Worm (Caenorhabditis elegans) whole organism, early embryonic: ENCODE data around the gene sru-44.

ENCODE experiments used
- B0310.2 ChIP-seq: sonication (generic microtip); optimal IDR thresholded peaks from 2 replicates; lab custom pipeline; 2016; ENCODE audit warnings: mild to moderate bottlenecking, missing genetic modification characterization, missing compliant biosample characterization
- F13C5.2 ChIP-seq: sonication (generic microtip); optimal IDR thresholded peaks from 2 replicates; lab custom pipeline; 2017; ENCODE audit warnings: mild to moderate bottlenecking, missing genetic modification characterization, inconsistent platforms, missing compliant biosample characterization
- aly-1 ChIP-seq: sonication (generic microtip); optimal IDR thresholded peaks from 2 replicates; lab custom pipeline; 2016; ENCODE audit warnings: missing genetic modification characterization, missing compliant biosample characterization
- ama-1 ChIP-seq: fragments of 150-350 bp; optimal IDR thresholded peaks from 2 replicates; lab custom pipeline; 2014
- ceh-13 ChIP-seq: fragments of 200-800 bp; sonication (Bioruptor generic); optimal IDR thresholded peaks from 2 replicates; lab custom pipeline; 2018; ENCODE audit warnings: mild to moderate bottlenecking, missing genetic modification characterization, missing compliant biosample characterization
- ceh-36 ChIP-seq: sonication (generic microtip); optimal IDR thresholded peaks from 2 replicates; lab custom pipeline; 2016; ENCODE audit warnings: missing genetic modification characterization, inconsistent platforms, missing compliant biosample characterization
- ets-7 ChIP-seq: sonication (generic microtip); optimal IDR thresholded peaks from 2 replicates; lab custom pipeline; 2016; ENCODE audit warnings: missing genotype, missing genetic modification characterization, missing compliant biosample characterization
- flt-1 ChIP-seq: fragments of 200-800 bp; sonication (Bioruptor generic); IDR thresholded peaks from 2 replicates; pipeline ENCODE4 v1.3.6; 2022; ENCODE audit warnings: missing genetic modification characterization, missing compliant biosample characterization
- hmbx-1 ChIP-seq: sonication (generic microtip); optimal IDR thresholded peaks from 2 replicates; lab custom pipeline; 2016; ENCODE audit warnings: mild to moderate bottlenecking, missing genetic modification characterization, missing compliant biosample characterization
- hmg-4 ChIP-seq: fragments of 200-800 bp; sonication (Bioruptor generic); optimal IDR thresholded peaks from 2 replicates; lab custom pipeline; 2018; ENCODE audit warnings: mild to moderate bottlenecking, missing genetic modification characterization, missing compliant biosample characterization
- hnd-1 ChIP-seq: sonication (generic microtip); optimal IDR thresholded peaks from 2 replicates; lab custom pipeline; 2016; ENCODE audit warnings: missing genetic modification characterization, missing compliant biosample characterization
- pes-1 ChIP-seq: fragments of 200-800 bp; sonication (Bioruptor generic); IDR thresholded peaks from 2 replicates; pipeline ENCODE4 v1.3.6; 2022; ENCODE audit warnings: missing genetic modification reagents, missing genetic modification characterization, missing compliant biosample characterization
- scrt-1 ChIP-seq: fragments of 200-800 bp; sonication (Bioruptor generic); IDR thresholded peaks from 2 replicates; pipeline ENCODE4 v1.3.6; 2022; ENCODE audit warnings: missing genetic modification characterization, missing compliant biosample characterization
- sea-1 ChIP-seq: fragments of 200-800 bp; sonication (Bioruptor generic); conservative IDR thresholded peaks from 2 replicates; pipeline ENCODE4 v1.3.6; 2022; ENCODE audit warnings: missing genetic modification characterization, missing compliant biosample characterization
- tbx-11 ChIP-seq: fragments of 200-800 bp; sonication (Bioruptor generic); IDR thresholded peaks from 2 replicates; pipeline ENCODE4 v1.3.6; 2022; ENCODE audit warnings: missing genetic modification characterization, missing compliant biosample characterization
- tbx-37 ChIP-seq: fragments of 200-800 bp; sonication (Bioruptor generic); conservative IDR thresholded peaks from 2 replicates; pipeline ENCODE4 v1.3.6; 2022; ENCODE audit warnings: missing genetic modification reagents, missing genetic modification characterization, missing compliant biosample characterization
- tra-4 ChIP-seq: sonication (generic microtip); optimal IDR thresholded peaks from 2 replicates; lab custom pipeline; 2017; ENCODE audit warnings: missing genetic modification characterization, missing compliant biosample characterization

The sru-44 gene

ce11 chrV:16447735-16448134, 20.0 kb downstream of the sru-44 start, which contains the start of gene T08G3.13:
T08G3.13 (plus strand) TSS chrV:16448035.
- TF ChIP-seq hnd-1 (no peak), scrt-1 (GFP tag; lab: Robert Waterston, UW) (no peak), hmg-4 (GFP tag; lab: Kevin White, UChicago) (no peak), B0310.2 (tag; lab: Kevin White, UChicago) (no peak), ets-7 (tag; lab: Kevin White, UChicago) (no peak), flt-1 (no peak)

DNA sequence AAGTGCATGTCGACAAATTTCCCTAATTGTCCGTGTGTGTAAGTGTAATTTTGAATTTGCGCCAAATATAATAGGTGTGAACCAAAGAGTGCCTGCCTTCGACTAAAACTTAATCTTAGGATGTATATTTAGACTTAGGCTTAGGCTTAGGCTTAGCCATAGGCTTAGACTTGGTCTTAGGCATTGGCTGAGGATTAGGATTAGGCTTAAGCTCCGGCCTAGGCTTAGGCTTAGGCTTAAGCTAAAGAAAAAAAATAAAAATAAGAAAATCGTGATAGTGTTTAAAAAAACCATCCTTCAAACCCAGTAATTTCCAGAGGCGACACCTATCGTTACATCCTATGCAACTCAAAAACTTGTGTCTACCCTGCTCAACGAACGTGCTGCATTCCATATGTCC, 21.5 kb downstream of the sru-44 start:
- no peak for TF ChIP-seq B0310.2 (tag; lab: Kevin White, UChicago)
- no peak for TF ChIP-seq F13C5.2 (tag; lab: Kevin White, UChicago)
- TF ChIP-seq ceh-36 (tag; lab: Kevin White, UChicago), result peak; percentile 69

ce11 chrV:16445676-16446075, 22.1 kb downstream of the sru-44 start, which contains the start of gene T08G3.6:
T08G3.6 (plus strand) TSS chrV:16445976.
- TF ChIP-seq tra-4 (no peak), hmbx-1 (no peak), ceh-13 (GFP tag; lab: Kevin White, UChicago) (no peak), sea-1 (no peak), hnd-1 (no peak), B0310.2 (tag; lab: Kevin White, UChicago) (no peak), hmg-4 (GFP tag; lab: Kevin White, UChicago) (no peak), ets-7 (tag; lab: Kevin White, UChicago) (no peak), scrt-1 (GFP tag; lab: Robert Waterston, UW) (no peak), tbx-37 (GFP tag; lab: Robert Waterston, UW) (no peak), pes-1 (GFP tag; lab: Robert Waterston, UW) (no peak), aly-1 (no peak), F13C5.2 (tag; lab: Kevin White, UChicago) (no peak), tbx-11 (GFP tag; lab: Robert Waterston, UW) (no peak), ceh-36 (tag; lab: Kevin White, UChicago) (no peak), ama-1 (no peak), flt-1 (no peak)

DNA sequence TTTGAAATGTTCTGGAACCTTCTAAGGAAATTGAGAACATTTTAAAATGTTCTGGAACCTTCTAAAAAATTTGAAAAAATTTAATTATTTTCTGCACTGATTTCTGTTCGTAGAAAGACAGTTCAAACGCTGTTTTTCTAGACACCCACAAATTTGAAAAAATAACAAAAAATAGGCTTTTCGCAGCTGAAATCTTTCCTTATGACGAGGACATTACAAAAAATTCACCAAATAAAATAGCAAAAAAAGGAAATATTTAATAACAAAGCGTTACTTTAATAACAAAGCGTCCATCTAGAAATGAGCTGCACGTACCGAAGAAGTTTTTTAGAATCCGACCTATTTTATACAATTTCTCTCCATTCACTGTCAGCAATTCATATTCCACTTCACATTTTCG, 24.1 kb downstream of the sru-44 start, which contains the start of gene srh-141:
Gene srh-141 (plus strand): TSS at position 301 of the 400 bp plus-strand sequence.
- TF ChIP-seq tbx-37 (GFP tag; lab: Robert Waterston, UW) (no peak), tbx-11 (GFP tag; lab: Robert Waterston, UW) (no peak), B0310.2 (tag; lab: Kevin White, UChicago) (no peak), F13C5.2 (tag; lab: Kevin White, UChicago) (no peak), hmbx-1 (no peak), ceh-36 (tag; lab: Kevin White, UChicago) (no peak), pes-1 (GFP tag; lab: Robert Waterston, UW) (no peak)

DNA sequence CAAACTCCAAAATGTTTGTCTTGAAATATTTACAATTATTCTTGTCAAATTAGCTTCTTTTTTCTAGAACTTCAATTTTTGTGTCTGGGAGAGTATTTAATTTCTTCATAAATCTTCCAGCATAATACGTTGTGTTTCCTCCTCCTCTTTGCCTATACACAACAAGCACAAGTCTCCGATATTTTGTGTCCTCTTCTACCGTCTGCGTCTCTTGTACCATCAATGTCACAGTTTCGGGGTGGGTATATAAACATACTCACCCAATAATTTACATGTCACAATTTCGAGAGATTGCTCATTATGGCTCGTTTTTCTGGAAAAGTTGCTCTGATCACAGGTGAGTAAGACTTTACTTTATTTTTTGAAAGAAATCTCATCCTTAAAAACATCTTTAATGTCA, 30.2 kb downstream of the sru-44 start, which contains the start of gene F26D2.15:
Gene F26D2.15 (plus strand): TSS at position 301 of the 400 bp plus-strand sequence.
- no peak for TF ChIP-seq hnd-1

- TF ChIP-seq pes-1 (GFP tag; lab: Robert Waterston, UW) (no peak), scrt-1 (GFP tag; lab: Robert Waterston, UW) (no peak), ama-1 (no peak), hmg-4 (GFP tag; lab: Kevin White, UChicago) (no peak), hmbx-1 (no peak), flt-1 (no peak), ceh-13 (GFP tag; lab: Kevin White, UChicago) (no peak), ets-7 (tag; lab: Kevin White, UChicago) (no peak), hnd-1 (no peak), B0310.2 (tag; lab: Kevin White, UChicago) (no peak), ceh-36 (tag; lab: Kevin White, UChicago) (no peak), sea-1 (no peak), tra-4 (no peak), F13C5.2 (tag; lab: Kevin White, UChicago) (no peak)
Observed at ce11 chrV:16435510-16435909, 32.2 kb downstream of the sru-44 start, which contains the start of the genes F26D2.13 and F26D2.14. F26D2.13 (minus strand) TSS chrV:16435610. F26D2.14 (plus strand) TSS chrV:16435855.

DNA sequence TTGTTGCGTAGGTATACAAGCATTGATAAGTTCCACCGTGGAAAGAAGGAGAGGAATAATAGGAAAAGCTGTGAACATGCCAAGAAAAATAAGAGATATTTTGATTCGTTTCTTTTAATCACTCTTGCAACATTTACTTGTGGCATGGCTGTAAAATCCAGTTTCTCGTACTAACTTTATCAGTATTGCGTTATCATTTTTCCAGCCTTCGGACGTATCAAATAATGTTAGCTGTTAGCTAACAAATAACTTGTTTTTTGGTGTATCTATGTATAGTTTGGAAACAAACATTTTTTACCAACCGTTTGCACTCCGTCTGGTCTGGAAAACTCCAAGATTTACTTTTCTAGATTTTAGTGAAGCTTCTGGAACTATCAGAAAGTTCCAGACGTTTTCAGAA, 34.3 kb downstream of the sru-44 start, which contains the start of gene clec-234:
Gene clec-234 (minus strand): TSS at position 101 of the 400 bp plus-strand sequence.
- TF ChIP-seq F13C5.2 (tag; lab: Kevin White, UChicago) (no peak), tbx-11 (GFP tag; lab: Robert Waterston, UW) (no peak), ets-7 (tag; lab: Kevin White, UChicago) (no peak), B0310.2 (tag; lab: Kevin White, UChicago) (no peak), ceh-36 (tag; lab: Kevin White, UChicago) (no peak), ceh-13 (GFP tag; lab: Kevin White, UChicago) (no peak), hmg-4 (GFP tag; lab: Kevin White, UChicago) (no peak)

ce11 chrV:16429940-16430339, 37.8 kb downstream of the sru-44 start, which contains the start of gene str-73:
str-73 (plus strand) TSS chrV:16430240.
- TF ChIP-seq scrt-1 (GFP tag; lab: Robert Waterston, UW) (no peak), hnd-1 (no peak), ceh-36 (tag; lab: Kevin White, UChicago) (no peak), tra-4 (no peak), F13C5.2 (tag; lab: Kevin White, UChicago) (no peak), aly-1 (no peak)

DNA sequence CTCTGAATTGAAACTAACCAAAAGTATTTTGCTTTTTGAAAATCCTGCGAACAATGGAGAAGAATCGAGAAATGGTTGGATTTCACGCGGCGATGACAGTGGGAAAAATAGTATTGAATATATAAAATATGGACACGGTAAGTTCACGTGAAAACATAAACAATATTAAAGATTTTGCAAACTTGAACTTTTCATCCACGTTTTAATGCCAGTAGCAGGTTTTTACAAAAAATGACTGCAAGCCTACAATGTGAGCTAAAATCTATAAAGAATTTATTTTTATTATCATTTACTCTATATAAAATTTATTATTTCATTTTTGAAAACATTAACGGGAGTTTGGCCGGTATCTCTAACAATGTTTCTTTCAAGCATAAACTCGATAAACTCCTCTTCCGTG, 38.2 kb downstream of the sru-44 start, which contains the start of gene F26D2.10:
Gene F26D2.10 (minus strand): TSS at position 101 of the 400 bp plus-strand sequence.
- TF ChIP-seq ets-7 (tag; lab: Kevin White, UChicago) (no peak), hmbx-1 (no peak), flt-1 (no peak), ceh-36 (tag; lab: Kevin White, UChicago) (no peak), aly-1 (no peak)
